Worm (Caenorhabditis elegans) whole organism, late embryonic: ENCODE measurements around the gene T16G12.4.
A peak's percentile ranks its signal among the peaks of the same experiment; 100 is the strongest.
"Not testable (repeated sequence)": the region's sequence is repeated elsewhere in the genome, so short reads cannot be mapped to it uniquely, and the experiment has no call there.

Source experiments
- F13H6.1 ChIP-seq: sonication (generic microtip); optimal IDR thresholded peaks from 2 replicates; lab custom pipeline; 2016; ENCODE audit warnings: missing genetic modification characterization, missing compliant biosample characterization
- T23F11.4 ChIP-seq: fragments of 200-800 bp; sonication (Bioruptor generic); optimal IDR thresholded peaks from 2 replicates; lab custom pipeline; 2018; ENCODE audit warnings: mild to moderate bottlenecking, missing genetic modification characterization, missing compliant biosample characterization
- ceh-2 ChIP-seq: sonication (generic microtip); optimal IDR thresholded peaks from 2 replicates; lab custom pipeline; 2016; ENCODE audit warnings: missing genotype, missing genetic modification characterization, missing compliant biosample characterization
- ceh-22 ChIP-seq: sonication (generic microtip); optimal IDR thresholded peaks from 2 replicates; lab custom pipeline; 2017; ENCODE audit warnings: missing biosample characterization, missing genetic modification characterization
- ceh-24 ChIP-seq: sonication (generic microtip); optimal IDR thresholded peaks from 2 replicates; lab custom pipeline; 2016; ENCODE audit warnings: mild to moderate bottlenecking, missing genetic modification characterization, missing compliant biosample characterization
- ceh-30 ChIP-seq: fragments of 150-350 bp; optimal IDR thresholded peaks from 2 replicates; lab custom pipeline; 2014; ENCODE audit warnings: missing biosample characterization, missing genetic modification characterization
- ceh-34 ChIP-seq: sonication (generic microtip); optimal IDR thresholded peaks from 2 replicates; lab custom pipeline; 2016; ENCODE audit warnings: mild to moderate bottlenecking, missing genetic modification characterization, missing compliant biosample characterization
- ceh-45 ChIP-seq: fragments of 200-800 bp; sonication (Bioruptor generic); IDR thresholded peaks from 2 replicates; pipeline ENCODE4 v1.3.6; 2022; ENCODE audit warnings: missing genetic modification reagents, missing genetic modification characterization, missing compliant biosample characterization
- ceh-9 ChIP-seq: sonication (generic microtip); optimal IDR thresholded peaks from 2 replicates; lab custom pipeline; 2016; ENCODE audit warnings: mild to moderate bottlenecking, missing genetic modification characterization, inconsistent platforms, missing compliant biosample characterization
- dmd-4 ChIP-seq: sonication (generic microtip); optimal IDR thresholded peaks from 2 replicates; lab custom pipeline; 2016; ENCODE audit warnings: borderline replicate concordance, missing genetic modification characterization, missing compliant biosample characterization
- dve-1 ChIP-seq: sonication (generic microtip); optimal IDR thresholded peaks from 2 replicates; lab custom pipeline; 2017; ENCODE audit warnings: antibody characterized with exemption, mild to moderate bottlenecking, missing genetic modification characterization, missing compliant biosample characterization
- elt-2 ChIP-seq: sonication (generic microtip); optimal IDR thresholded peaks from 2 replicates; lab custom pipeline; 2016; ENCODE audit warnings: missing genetic modification reagents, missing genetic modification characterization, missing compliant biosample characterization
- ets-4 ChIP-seq: sonication (generic microtip); optimal IDR thresholded peaks from 2 replicates; lab custom pipeline; 2016; ENCODE audit warnings: missing genetic modification characterization, missing compliant biosample characterization
- fkh-10 ChIP-seq: fragments of 150-350 bp; optimal IDR thresholded peaks from 2 replicates; lab custom pipeline; 2014; ENCODE audit warnings: missing biosample characterization, missing genetic modification reagents, missing genetic modification characterization
- gmeb-2 ChIP-seq: sonication (generic microtip); optimal IDR thresholded peaks from 2 replicates; lab custom pipeline; 2016; ENCODE audit warnings: missing genetic modification characterization, inconsistent platforms, missing compliant biosample characterization
- hlh-30 ChIP-seq: sonication (generic microtip); optimal IDR thresholded peaks from 2 replicates; lab custom pipeline; 2017; ENCODE audit warnings: antibody characterized with exemption, missing genetic modification characterization, missing compliant biosample characterization; ENCODE audit not compliant: insufficient read depth
- lim-6 ChIP-seq: sonication (generic microtip); optimal IDR thresholded peaks from 2 replicates; lab custom pipeline; 2016; ENCODE audit warnings: missing genetic modification characterization, missing compliant biosample characterization
- lin-11 ChIP-seq: fragments of 200-800 bp; sonication (Bioruptor generic); optimal IDR thresholded peaks from 2 replicates; lab custom pipeline; 2018; ENCODE audit warnings: mild to moderate bottlenecking, missing genetic modification characterization, missing compliant biosample characterization
- madf-2 ChIP-seq: sonication (generic microtip); optimal IDR thresholded peaks from 2 replicates; lab custom pipeline; 2017; ENCODE audit warnings: missing genetic modification characterization, missing compliant biosample characterization
- nhr-11 ChIP-seq: fragments of 150-350 bp; optimal IDR thresholded peaks from 2 replicates; lab custom pipeline; 2014; ENCODE audit warnings: missing biosample characterization, missing genetic modification characterization
- pag-3 ChIP-seq: sonication (generic microtip); optimal IDR thresholded peaks from 2 replicates; lab custom pipeline; 2016; ENCODE audit warnings: missing compliant biosample characterization, missing genetic modification characterization, borderline replicate concordance
- pqm-1 ChIP-seq: sonication (generic microtip); optimal IDR thresholded peaks from 2 replicates; lab custom pipeline; 2016; ENCODE audit warnings: missing genetic modification characterization, missing compliant biosample characterization
- pros-1 ChIP-seq: fragments of 150-350 bp; optimal IDR thresholded peaks from 2 replicates; lab custom pipeline; 2014; ENCODE audit warnings: missing biosample characterization, missing genetic modification reagents, missing genetic modification characterization
- ref-2 ChIP-seq: sonication (generic microtip); optimal IDR thresholded peaks from 2 replicates; lab custom pipeline; 2016; ENCODE audit warnings: missing genetic modification characterization, missing compliant biosample characterization
- sdc-2 ChIP-seq: sonication (generic microtip); optimal IDR thresholded peaks from 2 replicates; lab custom pipeline; 2016; ENCODE audit warnings: missing genotype, missing genetic modification characterization, missing compliant biosample characterization
- sox-4 ChIP-seq: sonication (generic microtip); optimal IDR thresholded peaks from 2 replicates; lab custom pipeline; 2017; ENCODE audit warnings: mild to moderate bottlenecking, missing genetic modification characterization, inconsistent platforms, missing compliant biosample characterization
- syd-9 ChIP-seq: sonication (generic microtip); optimal IDR thresholded peaks from 2 replicates; lab custom pipeline; 2016; ENCODE audit warnings: mild to moderate bottlenecking, missing genetic modification characterization, moderate library complexity, missing compliant biosample characterization
- tbx-7 ChIP-seq: sonication (generic microtip); optimal IDR thresholded peaks from 2 replicates; lab custom pipeline; 2016; ENCODE audit warnings: missing genotype, missing genetic modification characterization, missing compliant biosample characterization
- ttx-3 ChIP-seq: sonication (generic microtip); optimal IDR thresholded peaks from 2 replicates; lab custom pipeline; 2016; ENCODE audit warnings: missing genetic modification reagents, missing genetic modification characterization, missing compliant biosample characterization
- unc-55 ChIP-seq: sonication (generic microtip); optimal IDR thresholded peaks from 2 replicates; lab custom pipeline; 2017; ENCODE audit warnings: missing biosample characterization, missing genetic modification reagents, missing genetic modification characterization
- zip-5 ChIP-seq: sonication (generic microtip); optimal IDR thresholded peaks from 2 replicates; lab custom pipeline; 2016; ENCODE audit warnings: missing genetic modification characterization, missing compliant biosample characterization
- ztf-16 ChIP-seq: sonication (generic microtip); optimal IDR thresholded peaks from 2 replicates; lab custom pipeline; 2017; ENCODE audit warnings: missing genetic modification characterization, missing compliant biosample characterization

The T16G12.4 gene

DNA sequence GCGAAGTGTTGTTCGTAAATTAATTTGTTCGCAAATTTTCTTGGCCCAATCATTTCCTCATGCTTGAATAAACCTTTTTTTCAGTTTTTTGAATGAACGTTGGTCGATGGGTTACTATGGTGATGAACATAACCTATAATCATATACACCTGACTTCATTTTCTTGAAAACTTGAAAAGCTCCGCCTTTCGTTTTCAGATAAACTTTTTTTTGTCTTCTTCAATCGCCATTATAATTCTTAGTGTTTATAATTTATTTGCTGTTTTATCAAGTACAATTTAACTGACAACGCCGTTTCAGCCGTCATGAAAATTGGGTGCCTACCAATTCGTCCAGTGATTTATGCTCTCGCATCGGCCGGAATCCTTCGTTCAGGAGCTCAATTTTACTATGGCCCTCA, 20.5 kb upstream of the T16G12.4 start, which contains the start of gene M04D8.7:
Gene M04D8.7, plus strand, starts transcription at position 301 of the 400 bp plus-strand sequence.
- TF ChIP-seq syd-9 (no peak), T23F11.4 (no peak), dve-1 (tag; lab: Kevin White, UChicago) (no peak), ttx-3 (tag; lab: Kevin White, UChicago) (no peak), madf-2 (tag; lab: Kevin White, UChicago) (no peak), hlh-30 (tag; lab: Kevin White, UChicago) (no peak), lim-6 (tag; lab: Kevin White, UChicago) (no peak), pros-1 (no peak), lin-11 (tag; lab: Kevin White, UChicago) (no peak), ceh-34 (tag; lab: Kevin White, UChicago) (no peak), unc-55 (GFP tag; lab: Kevin White, UChicago) (no peak)

ce11 chrIII:10040013-10040412, 17.6 kb upstream of the T16G12.4 start, which contains the start of gene T16G12.7:
Gene T16G12.7, minus strand, starts transcription at chrIII:10040113.
- TF ChIP-seq tbx-7 (tag; lab: Kevin White, UChicago) = no peak
- TF ChIP-seq F13H6.1 (tag; lab: Kevin White, UChicago) = no peak
- TF ChIP-seq ceh-45 (GFP tag; lab: Robert Waterston, UW) = no peak
- TF ChIP-seq, all 69 proteins: peak for 0

DNA sequence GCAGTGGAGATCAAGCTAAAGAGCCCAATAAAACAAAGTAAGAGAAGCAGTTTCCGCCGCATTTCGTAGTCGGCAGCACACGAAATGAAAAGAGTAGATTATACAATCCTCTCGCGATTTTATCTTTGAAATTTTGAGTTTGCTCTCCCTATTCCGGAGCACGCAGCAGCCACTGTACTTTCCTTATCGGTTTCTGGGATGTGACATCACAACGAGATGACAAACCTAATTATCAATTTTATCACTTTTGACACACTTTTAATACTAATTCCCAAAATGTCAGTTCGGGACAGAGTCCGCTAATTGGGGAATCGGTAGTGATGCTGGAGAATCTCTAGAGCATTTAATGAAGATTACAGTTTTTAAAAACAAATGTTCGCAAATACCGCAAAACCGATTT, 7.9 kb upstream of the T16G12.4 start, which contains the start of gene T16G12.1:
Gene T16G12.1, minus strand, starts transcription at position 176 of the 400 bp plus-strand sequence.
- TF ChIP-seq elt-2 (tag; lab: Kevin White, UChicago) (peak; percentile 53), pqm-1 (no peak)

- TF ChIP-seq fkh-10 (GFP tag; lab: Kevin White, UChicago); zip-5 (tag; lab: Kevin White, UChicago); madf-2 (tag; lab: Kevin White, UChicago): not testable (repeated sequence)
- TF ChIP-seq, all 69 proteins: peak for 0; not testable (repeated sequence) for 69
Observed at ce11 chrIII:10050321-10050720, 7.3 kb upstream of the T16G12.4 start, which contains the start of gene T16G12.3. Gene T16G12.3, plus strand, starts transcription at chrIII:10050621.

- not testable (repeated sequence) for TF ChIP-seq nhr-11; ceh-9 (tag; lab: Kevin White, UChicago); ceh-24
Observed at ce11 chrIII:10053312-10053711, 4.3 kb upstream of the T16G12.4 start, which contains the start of gene T16G12.12. Gene T16G12.12, plus strand, starts transcription at chrIII:10053612.

DNA sequence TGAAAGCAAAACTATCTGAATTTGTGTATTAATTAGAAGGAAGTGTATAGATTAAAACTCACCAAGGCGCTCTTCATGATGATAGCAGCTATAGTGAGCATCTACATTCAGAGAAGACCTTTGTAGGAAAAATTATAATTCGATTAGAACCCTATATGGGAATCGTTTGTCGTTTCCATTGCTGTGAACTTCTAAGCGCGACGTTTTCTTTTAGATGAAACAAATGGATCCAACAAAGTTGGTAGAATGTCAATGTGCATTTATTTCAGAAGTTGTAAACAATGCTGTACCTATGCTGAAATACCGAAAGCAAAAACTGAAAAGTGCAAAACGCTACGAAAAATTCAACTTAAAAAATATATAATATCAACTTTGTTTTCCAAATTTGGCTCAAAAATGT, 1.6 kb upstream of the T16G12.4 start, which contains the start of gene T16G12.10:
Gene T16G12.10, minus strand, starts transcription at position 101 of the 400 bp plus-strand sequence.
- TF ChIP-seq ztf-16 (tag; lab: Kevin White, UChicago) = no peak
- TF ChIP-seq dmd-4 = no peak
- TF ChIP-seq zip-5 (tag; lab: Kevin White, UChicago) = no peak
- TF ChIP-seq ceh-34 (tag; lab: Kevin White, UChicago) = no peak
- TF ChIP-seq ceh-30 = no peak
- no peak for TF ChIP-seq tbx-7 (tag; lab: Kevin White, UChicago)
- no peak for TF ChIP-seq sdc-2 (tag; lab: Kevin White, UChicago)
- no peak for TF ChIP-seq sox-4 (tag; lab: Kevin White, UChicago)
- TF ChIP-seq ceh-2 (tag; lab: Kevin White, UChicago) = no peak
- no peak for TF ChIP-seq F13H6.1 (tag; lab: Kevin White, UChicago)
- TF ChIP-seq syd-9 = no peak
- no peak for TF ChIP-seq gmeb-2
- TF ChIP-seq ceh-22 = no peak
- no peak for TF ChIP-seq ets-4
- TF ChIP-seq pag-3 = no peak
- TF ChIP-seq pros-1 = no peak
- no peak for TF ChIP-seq ref-2 (tag; lab: Kevin White, UChicago)
- TF ChIP-seq, all 69 proteins: peak for 0
